Fruit fly (Drosophila melanogaster) whole organism, embryonic: ENCODE data around the gene Prx1.
A peak's percentile ranks its signal among the peaks of the same experiment; 100 is the strongest.

ENCODE experiments used
- Awh ChIP-seq: fragments of 200-800 bp; sonication (Bioruptor generic); IDR thresholded peaks from 2 replicates; pipeline ENCODE4, ENCODE4 v1.3.6; 2022; ENCODE audit warnings: missing biosample characterization, missing genetic modification characterization
- CG10366 ChIP-seq: fragments of 200-800 bp; sonication (Bioruptor generic); IDR thresholded peaks from 2 replicates; pipeline ENCODE4 v1.3.6; 2022; ENCODE audit warnings: missing biosample characterization, missing genetic modification characterization
- CG10959 ChIP-seq: fragments of 200-800 bp; sonication (Bioruptor generic); IDR thresholded peaks from 2 replicates; pipeline ENCODE4 v1.3.6; 2022; ENCODE audit warnings: missing biosample characterization, missing genetic modification characterization
- CG13287 ChIP-seq: fragments of 200-800 bp; sonication (Bioruptor generic); IDR thresholded peaks from 2 replicates; pipeline ENCODE4 v1.3.6; 2022; ENCODE audit warnings: missing biosample characterization, missing genetic modification characterization; ENCODE audit not compliant: partially characterized antibody
- CG15479 ChIP-seq: fragments of 200-800 bp; sonication (Bioruptor generic); optimal IDR thresholded peaks from 3 replicates; lab custom pipeline; 2019; ENCODE audit warnings: missing biosample characterization, mild to moderate bottlenecking, missing genetic modification characterization, moderate library complexity
- CG15696 ChIP-seq: fragments of 200-800 bp; sonication (Bioruptor generic); optimal IDR thresholded peaks from 2 replicates; lab custom pipeline; 2019; ENCODE audit warnings: missing biosample characterization, mild to moderate bottlenecking, missing genetic modification characterization, moderate library complexity
- CG16813 ChIP-seq: fragments of 200-800 bp; sonication (Bioruptor generic); IDR thresholded peaks from 3 replicates; pipeline ENCODE4 v1.3.6; 2022; ENCODE audit warnings: missing biosample characterization, missing genetic modification characterization; ENCODE audit not compliant: partially characterized antibody
- CG2116 ChIP-seq: fragments of 200-800 bp; sonication (Bioruptor generic); optimal IDR thresholded peaks from 3 replicates; lab custom pipeline; 2018; ENCODE audit warnings: missing biosample characterization, mild to moderate bottlenecking, missing genetic modification characterization
- CG2712 ChIP-seq: fragments of 200-800 bp; optimal IDR thresholded peaks from 3 replicates; lab custom pipeline; 2019; ENCODE audit warnings: missing biosample characterization, mild to moderate bottlenecking, missing genetic modification characterization, moderate library complexity
- CG2889 ChIP-seq: fragments of 200-800 bp; sonication (Bioruptor generic); IDR thresholded peaks from 3 replicates; pipeline ENCODE4 v1.3.6; 2022; ENCODE audit warnings: missing biosample characterization, missing genetic modification characterization
- CG3281 ChIP-seq: fragments of 200-800 bp; sonication (Bioruptor generic); optimal IDR thresholded peaks from 3 replicates; lab custom pipeline; 2017; ENCODE audit warnings: missing biosample characterization, mild to moderate bottlenecking, missing genetic modification characterization
- CG34224 ChIP-seq: fragments of 200-800 bp; sonication (Bioruptor generic); IDR thresholded peaks from 3 replicates; pipeline ENCODE4 v1.3.6; 2022; ENCODE audit warnings: missing biosample characterization, missing genetic modification characterization; ENCODE audit not compliant: partially characterized antibody
- CG3726 ChIP-seq: fragments of 200-800 bp; sonication (Bioruptor generic); IDR thresholded peaks from 3 replicates; pipeline ENCODE4, ENCODE4 v1.3.6; 2022; ENCODE audit warnings: missing biosample characterization, missing genetic modification characterization
- CG3847 ChIP-seq: fragments of 200-800 bp; sonication (Bioruptor generic); IDR thresholded peaks from 2 replicates; pipeline ENCODE4 v1.3.6; 2022; ENCODE audit warnings: missing biosample characterization, missing genetic modification characterization
- CG4328 ChIP-seq: fragments of 200-800 bp; sonication (Bioruptor generic); optimal IDR thresholded peaks from 3 replicates; lab custom pipeline; 2017; ENCODE audit warnings: missing biosample characterization, missing genetic modification reagents, missing genetic modification characterization
- CG4707 ChIP-seq: fragments of 200-800 bp; sonication (Bioruptor generic); optimal IDR thresholded peaks from 2 replicates; lab custom pipeline; 2018; ENCODE audit warnings: missing biosample characterization, mild to moderate bottlenecking, missing genetic modification characterization, moderate library complexity
- CG5953 ChIP-seq: fragments of 200-800 bp; sonication (Bioruptor generic); IDR thresholded peaks from 2 replicates; pipeline ENCODE4 v1.3.6; 2022; ENCODE audit warnings: missing biosample characterization, missing genetic modification characterization
- CG7357 ChIP-seq: fragments of 200-800 bp; sonication (Bioruptor generic); IDR thresholded peaks from 3 replicates; pipeline ENCODE4 v1.3.6; 2022; ENCODE audit warnings: missing biosample characterization, missing genetic modification characterization
- CG7987 ChIP-seq: fragments of 200-800 bp; sonication (Bioruptor generic); optimal IDR thresholded peaks from 2 replicates; lab custom pipeline; 2018; ENCODE audit warnings: missing biosample characterization, mild to moderate bottlenecking, missing genetic modification characterization, moderate library complexity
- CG8765 ChIP-seq: fragments of 200-800 bp; sonication (Bioruptor generic); IDR thresholded peaks from 2 replicates; pipeline ENCODE4 v1.3.6; 2022; ENCODE audit warnings: missing biosample characterization, missing genetic modification characterization
- CG9817 ChIP-seq: fragments of 200-800 bp; sonication (Bioruptor generic); optimal IDR thresholded peaks from 2 replicates; lab custom pipeline; 2018; ENCODE audit warnings: missing biosample characterization, mild to moderate bottlenecking, missing genetic modification characterization, moderate library complexity
- Dll ChIP-seq: fragments of 200-800 bp; sonication (Bioruptor generic); IDR thresholded peaks from 4 replicates; pipeline ENCODE4 v1.3.6; 2022; ENCODE audit warnings: missing biosample characterization, missing genetic modification characterization; ENCODE audit not compliant: partially characterized antibody
- Lim3 ChIP-seq: fragments of 200-800 bp; sonication (Bioruptor generic); IDR thresholded peaks from 2 replicates; pipeline ENCODE4 v1.3.6; 2022; ENCODE audit warnings: missing biosample characterization, missing genetic modification characterization
- Neu2 ChIP-seq: fragments of 200-800 bp; sonication (Bioruptor generic); optimal IDR thresholded peaks from 3 replicates; lab custom pipeline; 2016; ENCODE audit warnings: missing biosample characterization, missing genetic modification characterization, borderline replicate concordance
- Nf-YC ChIP-seq: fragments of 200-800 bp; optimal IDR thresholded peaks from 3 replicates; lab custom pipeline; 2019; ENCODE audit warnings: missing biosample characterization, mild to moderate bottlenecking, missing genetic modification characterization, moderate library complexity
- Opbp ChIP-seq: fragments of 200-800 bp; sonication (Bioruptor generic); IDR thresholded peaks from 3 replicates; pipeline ENCODE4 v1.3.6; 2022; ENCODE audit warnings: missing biosample characterization, missing genetic modification characterization; ENCODE audit not compliant: partially characterized antibody
- Pdp1 ChIP-seq, 2 experiments: fragments of 200-800 bp; sonication (Bioruptor generic); optimal IDR thresholded peaks; 3 replicates each; lab custom pipeline; 2016; ENCODE audit warnings: missing biosample characterization in 2 of 2, missing genetic modification characterization in 2 of 2, mild to moderate bottlenecking in 1 of 2, moderate library complexity in 1 of 2
- Rfx ChIP-seq: fragments of 200-800 bp; sonication (Bioruptor generic); IDR thresholded peaks from 2 replicates; pipeline ENCODE4 v1.3.6; 2022; ENCODE audit warnings: missing biosample characterization, missing genetic modification characterization
- Sin3A ChIP-seq: fragments of >200 bp; optimal IDR thresholded peaks from 2 replicates; lab custom pipeline; 2018
- Six4 ChIP-seq: fragments of 200-800 bp; sonication (Bioruptor generic); optimal IDR thresholded peaks from 2 replicates; lab custom pipeline; 2016; ENCODE audit warnings: missing biosample characterization, missing genetic modification characterization
- Usf ChIP-seq: fragments of 200-800 bp; sonication (Bioruptor generic); optimal IDR thresholded peaks from 2 replicates; lab custom pipeline; 2017; ENCODE audit warnings: missing genotype, missing biosample characterization, missing genetic modification characterization
- ara ChIP-seq: fragments of 200-800 bp; sonication (Bioruptor generic); IDR thresholded peaks from 2 replicates; pipeline ENCODE4 v1.3.6; 2022; ENCODE audit warnings: missing biosample characterization, missing genetic modification characterization
- ato ChIP-seq: fragments of 200-800 bp; sonication (Bioruptor generic); IDR thresholded peaks from 2 replicates; pipeline ENCODE4 v1.3.6; 2022; ENCODE audit warnings: missing biosample characterization, missing genetic modification characterization; ENCODE audit not compliant: partially characterized antibody
- bowl ChIP-seq: fragments of 200-800 bp; sonication (Bioruptor generic); IDR thresholded peaks from 2 replicates; pipeline ENCODE4 v1.3.6; 2022; ENCODE audit warnings: missing biosample characterization, missing genetic modification characterization
- cg ChIP-seq: fragments of 200-800 bp; sonication (Bioruptor generic); optimal IDR thresholded peaks from 3 replicates; lab custom pipeline; 2019; ENCODE audit warnings: missing biosample characterization, mild to moderate bottlenecking, missing genetic modification characterization, moderate library complexity
- corto ChIP-seq: fragments of 200-800 bp; sonication (Bioruptor generic); optimal IDR thresholded peaks from 2 replicates; lab custom pipeline; 2016; ENCODE audit warnings: missing biosample characterization, mild to moderate bottlenecking, missing genetic modification characterization, moderate library complexity
- disco-r ChIP-seq: fragments of 200-800 bp; sonication (Bioruptor generic); optimal IDR thresholded peaks from 2 replicates; lab custom pipeline; 2016; ENCODE audit warnings: missing biosample characterization, missing genetic modification characterization
- ftz-f1 ChIP-seq: fragments of 200-800 bp; sonication (Bioruptor generic); optimal IDR thresholded peaks from 2 replicates; lab custom pipeline; 2016; ENCODE audit warnings: missing biosample characterization, missing genetic modification characterization
- gfzf ChIP-seq: fragments of 200-800 bp; sonication (Bioruptor generic); optimal IDR thresholded peaks from 2 replicates; lab custom pipeline; 2016; ENCODE audit warnings: missing biosample characterization, mild to moderate bottlenecking, missing genetic modification characterization, moderate library complexity
- gsb-n ChIP-seq: fragments of 200-800 bp; sonication (Bioruptor generic); optimal IDR thresholded peaks from 3 replicates; lab custom pipeline; 2018; ENCODE audit warnings: missing biosample characterization, mild to moderate bottlenecking, missing genetic modification characterization
- jing ChIP-seq: fragments of 200-800 bp; sonication (Bioruptor generic); optimal IDR thresholded peaks from 2 replicates; lab custom pipeline; 2018; ENCODE audit warnings: missing biosample characterization, mild to moderate bottlenecking, missing genetic modification characterization
- kay ChIP-seq: fragments of 200-800 bp; sonication (Bioruptor generic); optimal IDR thresholded peaks from 2 replicates; lab custom pipeline; 2016; ENCODE audit warnings: missing biosample characterization, missing genetic modification characterization
- nau ChIP-seq: fragments of 200-800 bp; sonication (Bioruptor generic); optimal IDR thresholded peaks from 3 replicates; lab custom pipeline; 2017; ENCODE audit warnings: missing biosample characterization, mild to moderate bottlenecking, missing genetic modification characterization, missing genetic modification reagents
- pho ChIP-seq: fragments of 200-800 bp; sonication (Bioruptor generic); optimal IDR thresholded peaks from 2 replicates; lab custom pipeline; 2016; ENCODE audit warnings: missing biosample characterization, missing genetic modification characterization
- ranshi ChIP-seq: fragments of 200-800 bp; sonication (Bioruptor generic); IDR thresholded peaks from 2 replicates; pipeline ENCODE4 v1.3.6; 2022; ENCODE audit warnings: missing biosample characterization, missing genetic modification characterization
- sens-2 ChIP-seq: fragments of 200-800 bp; sonication (Bioruptor generic); IDR thresholded peaks from 2 replicates; pipeline ENCODE4 v1.3.6; 2022; ENCODE audit warnings: missing biosample characterization, missing genetic modification characterization
- sisA ChIP-seq: fragments of 200-800 bp; sonication (Bioruptor generic); IDR thresholded peaks from 2 replicates; pipeline ENCODE4 v1.3.6; 2022; ENCODE audit warnings: missing biosample characterization, missing genetic modification characterization
- stwl ChIP-seq: fragments of 200-800 bp; sonication (Bioruptor generic); optimal IDR thresholded peaks from 3 replicates; lab custom pipeline; 2018; ENCODE audit warnings: missing biosample characterization, mild to moderate bottlenecking, missing genetic modification characterization, moderate library complexity
- tio ChIP-seq: fragments of 200-800 bp; sonication (Bioruptor generic); optimal IDR thresholded peaks from 2 replicates; lab custom pipeline; 2017; ENCODE audit warnings: missing biosample characterization, missing genetic modification characterization, inconsistent platforms
- tup ChIP-seq: fragments of 200-800 bp; sonication (Bioruptor generic); optimal IDR thresholded peaks from 2 replicates; lab custom pipeline; 2016; ENCODE audit warnings: missing biosample characterization, mild to moderate bottlenecking, missing genetic modification characterization, moderate library complexity
- vnd ChIP-seq: fragments of 200-800 bp; sonication (Bioruptor generic); IDR thresholded peaks from 3 replicates; pipeline ENCODE4 v1.3.6; 2022; ENCODE audit warnings: missing biosample characterization, missing genetic modification characterization; ENCODE audit not compliant: partially characterized antibody

Prx1 gene

DNA sequence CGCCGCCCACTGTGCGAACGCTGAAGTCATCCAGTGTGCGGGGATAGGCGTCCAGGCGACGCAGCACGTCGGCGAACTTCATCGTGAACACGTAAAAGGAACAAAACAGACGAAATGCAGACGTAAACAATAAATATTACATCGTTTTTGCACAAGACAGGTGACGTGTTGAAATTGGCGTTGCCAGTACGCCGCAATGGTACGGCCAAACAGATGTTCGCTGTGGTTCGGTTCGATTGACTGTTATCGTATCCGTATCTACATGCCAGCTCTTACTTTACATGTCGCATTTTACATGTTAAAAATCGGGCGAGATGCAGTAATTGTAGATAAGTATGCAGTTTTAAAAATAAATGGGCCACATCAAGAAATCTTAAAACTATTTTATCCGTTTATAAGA, 44.2 kb upstream of the Prx1 start, which contains the start of gene CG7011 (continued):
- TF ChIP-seq Nf-YC (tag; lab: Kevin White, UChicago) (no peak), stwl (tag; lab: Kevin White, UChicago) (peak; percentile 78), CG2889 (GFP tag; lab: Robert Waterston, UW) (no peak), tup (GFP tag; lab: Kevin White, UChicago) (no peak), tio (GFP tag; lab: Kevin White, UChicago) (no peak), ato (GFP tag; lab: Robert Waterston, UW) (0 out of 2 replicates have a peak, but pooled peaks have one; percentile 20), ara (GFP tag; lab: Robert Waterston, UW) (no peak), Lim3 (GFP tag; lab: Robert Waterston, UW) (no peak), Opbp (peak; percentile 30; the same call in 1 of the 3 replicates), bowl (GFP tag; lab: Robert Waterston, UW) (no peak), ranshi (no peak), CG10959 (GFP tag; lab: Robert Waterston, UW) (no peak), CG15696 (no peak), CG3726 (GFP tag; lab: Robert Waterston, UW) (no peak), pho (GFP tag; lab: Kevin White, UChicago) (no peak), CG2712 (tag; lab: Kevin White, UChicago) (no peak), CG5953 (GFP tag; lab: Robert Waterston, UW) (no peak), CG2116 (GFP tag; lab: Kevin White, UChicago) (peak; percentile 16), CG4707 (no peak), Rfx (no peak), CG10366 (GFP tag; lab: Robert Waterston, UW) (no peak), CG4328 (GFP tag; lab: Kevin White, UChicago) (no peak), CG8765 (GFP tag; lab: Robert Waterston, UW) (no peak), ftz-f1 (no peak), Awh (no peak), gsb-n (tag; lab: Kevin White, UChicago) (no peak), jing (no peak), corto (GFP tag; lab: Kevin White, UChicago) (no peak), CG16813 (peak; percentile 61; the same call in 2 of the 3 replicates), Dll (GFP tag; lab: Robert Waterston, UW) (peak; percentile 62; the same call in 3 of the 4 replicates), CG9817 (tag; lab: Kevin White, UChicago) (no peak), cg (GFP tag; lab: Kevin White, UChicago) (no peak), Neu2 (GFP tag; lab: Kevin White, UChicago) (no peak), kay (GFP tag; lab: Kevin White, UChicago) (no peak), Pdp1 (GFP tag; optimal IDR thresholded peaks at IDR 0.05; lab: Kevin White, UChicago) (peak in 1 of 2 experiments; percentile 53), gfzf (peak; percentile 14), CG13287 (GFP tag; lab: Robert Waterston, UW) (peak; percentile 66), CG15479 (peak; percentile 55), CG3281 (no peak), nau (GFP tag; lab: Kevin White, UChicago) (no peak), Sin3A (lab: Kevin White, UChicago) (peak; percentile 31), disco-r (GFP tag; lab: Kevin White, UChicago) (no peak), CG34224 (GFP tag; lab: Robert Waterston, UW) (peak; percentile 35), Six4 (no peak), sisA (GFP tag; lab: Robert Waterston, UW) (no peak), CG7357 (GFP tag; lab: Robert Waterston, UW) (no peak), CG7987 (GFP tag; lab: Kevin White, UChicago) (no peak), Usf (GFP tag; lab: Kevin White, UChicago) (no peak), sens-2 (GFP tag; lab: Robert Waterston, UW) (no peak), CG3847 (GFP tag; lab: Robert Waterston, UW) (no peak), vnd (GFP tag; lab: Robert Waterston, UW) (0 out of 3 replicates have a peak, but pooled peaks have one; percentile 27)
